Worm (Caenorhabditis elegans) whole organism, midembryonic: ENCODE measurements around the gene cdgs-1.

Source experiments
- cog-1 ChIP-seq: sonication (generic microtip); optimal IDR thresholded peaks from 2 replicates; lab custom pipeline; 2016; ENCODE audit warnings: missing genetic modification characterization, missing compliant biosample characterization
- flt-1 ChIP-seq: fragments of 200-800 bp; sonication (Bioruptor generic); IDR thresholded peaks from 2 replicates; pipeline ENCODE4 v1.3.6; 2022; ENCODE audit warnings: missing genetic modification characterization, missing compliant biosample characterization

ce11 chrIV:7836491-7836890 lies 21.0 kb upstream of the cdgs-1 start:
- TF ChIP-seq cog-1 (tag; lab: Kevin White, UChicago) (no peak), flt-1 (GFP tag; lab: Robert Waterston, UW) (no peak)
